Worm (Caenorhabditis elegans): ENCODE results near the gene lir-1.

lir-1 gene

ce11 chrII:7718491-7718890 is 46.7 kb downstream of the lir-1 start, which contains the start of gene cpna-5:
Gene cpna-5, minus strand, starts transcription at chrII:7718591.
- TF ChIP-seq hnd-1 (tag; optimal IDR thresholded peaks at IDR 0.05): no peak
- TF ChIP-seq scrt-1 (GFP tag; IDR thresholded peaks at IDR 0.05): no peak
- no peak for TF ChIP-seq ceh-13 (GFP tag; optimal IDR thresholded peaks at IDR 0.05)
- TF ChIP-seq pes-1 (GFP tag; IDR thresholded peaks at IDR 0.05): no peak
- TF ChIP-seq aly-1 (tag; optimal IDR thresholded peaks at IDR 0.05): no peak
- no peak for TF ChIP-seq ceh-36 (tag; optimal IDR thresholded peaks at IDR 0.05)

ce11 chrII:7719039-7719438 is 47.2 kb downstream of the lir-1 start:
- TF ChIP-seq aly-1 (tag; optimal IDR thresholded peaks at IDR 0.05): no peak
- TF ChIP-seq pes-1 (GFP tag; IDR thresholded peaks at IDR 0.05): no peak
- no peak for TF ChIP-seq ama-1 (optimal IDR thresholded peaks at IDR 0.05)
- TF ChIP-seq tbx-11 (GFP tag; IDR thresholded peaks at IDR 0.05): no peak
- no peak for TF ChIP-seq tra-4 (tag; optimal IDR thresholded peaks at IDR 0.05)
- no peak for TF ChIP-seq B0310.2 (tag; optimal IDR thresholded peaks at IDR 0.05)
- TF ChIP-seq flt-1 (GFP tag; IDR thresholded peaks at IDR 0.05): no peak
- no peak for TF ChIP-seq F13C5.2 (tag; optimal IDR thresholded peaks at IDR 0.05)
- no peak for TF ChIP-seq hmbx-1 (tag; optimal IDR thresholded peaks at IDR 0.05)
- no peak for TF ChIP-seq tbx-37 (GFP tag; conservative IDR thresholded peaks at IDR 0.05)
- no peak for TF ChIP-seq sea-1 (GFP tag; conservative IDR thresholded peaks at IDR 0.05)
- TF ChIP-seq hnd-1 (tag; optimal IDR thresholded peaks at IDR 0.05): no peak
- TF ChIP-seq scrt-1 (GFP tag; IDR thresholded peaks at IDR 0.05): no peak
- TF ChIP-seq ets-7 (tag; optimal IDR thresholded peaks at IDR 0.05): no peak
- TF ChIP-seq hmg-4 (GFP tag; optimal IDR thresholded peaks at IDR 0.05): no peak
- TF ChIP-seq ceh-36 (tag; optimal IDR thresholded peaks at IDR 0.05): no peak
- no peak for TF ChIP-seq ceh-13 (GFP tag; optimal IDR thresholded peaks at IDR 0.05)

ce11 chrII:7720479-7720878 is 48.7 kb downstream of the lir-1 start:
- TF ChIP-seq hmbx-1 (tag; optimal IDR thresholded peaks at IDR 0.05): no peak

- no peak for TF ChIP-seq tbx-37 (GFP tag; conservative IDR thresholded peaks at IDR 0.05)
- no peak for TF ChIP-seq ceh-13 (GFP tag; optimal IDR thresholded peaks at IDR 0.05)
- no peak for TF ChIP-seq hnd-1 (tag; optimal IDR thresholded peaks at IDR 0.05)
- TF ChIP-seq B0310.2 (tag; optimal IDR thresholded peaks at IDR 0.05): no peak
- no peak for TF ChIP-seq hmg-4 (GFP tag; optimal IDR thresholded peaks at IDR 0.05)
- no peak for TF ChIP-seq hmbx-1 (tag; optimal IDR thresholded peaks at IDR 0.05)
- TF ChIP-seq sea-1 (GFP tag; conservative IDR thresholded peaks at IDR 0.05): no peak
- TF ChIP-seq pes-1 (GFP tag; IDR thresholded peaks at IDR 0.05): no peak
- TF ChIP-seq ceh-36 (tag; optimal IDR thresholded peaks at IDR 0.05): no peak
- no peak for TF ChIP-seq scrt-1 (GFP tag; IDR thresholded peaks at IDR 0.05)
- TF ChIP-seq tra-4 (tag; optimal IDR thresholded peaks at IDR 0.05): no peak
- no peak for TF ChIP-seq tbx-11 (GFP tag; IDR thresholded peaks at IDR 0.05)
- TF ChIP-seq F13C5.2 (tag; optimal IDR thresholded peaks at IDR 0.05): no peak
- no peak for TF ChIP-seq aly-1 (tag; optimal IDR thresholded peaks at IDR 0.05)
Measured at ce11 chrII:7722784-7723183, 51.0 kb downstream of the lir-1 start.

- TF ChIP-seq sea-1 (GFP tag; conservative IDR thresholded peaks at IDR 0.05) (no peak), tbx-11 (GFP tag; IDR thresholded peaks at IDR 0.05) (no peak), tra-4 (tag; optimal IDR thresholded peaks at IDR 0.05) (no peak), hmbx-1 (tag; optimal IDR thresholded peaks at IDR 0.05) (no peak), tbx-37 (GFP tag; conservative IDR thresholded peaks at IDR 0.05) (no peak), hnd-1 (tag; optimal IDR thresholded peaks at IDR 0.05) (no peak), B0310.2 (tag; optimal IDR thresholded peaks at IDR 0.05) (no peak), F13C5.2 (tag; optimal IDR thresholded peaks at IDR 0.05) (no peak), ets-7 (tag; optimal IDR thresholded peaks at IDR 0.05) (no peak), pes-1 (GFP tag; IDR thresholded peaks at IDR 0.05) (no peak), flt-1 (GFP tag; IDR thresholded peaks at IDR 0.05) (no peak), ceh-13 (GFP tag; optimal IDR thresholded peaks at IDR 0.05) (no peak), hmg-4 (GFP tag; optimal IDR thresholded peaks at IDR 0.05) (no peak), aly-1 (tag; optimal IDR thresholded peaks at IDR 0.05) (no peak), ceh-36 (tag; optimal IDR thresholded peaks at IDR 0.05) (no peak), ama-1 (optimal IDR thresholded peaks at IDR 0.05) (no peak)
Measured at ce11 chrII:7724603-7725002, 52.8 kb downstream of the lir-1 start, which contains the start of gene cpna-2. Gene cpna-2, plus strand, starts transcription at chrII:7724903.
